Worm (Caenorhabditis elegans) whole organism, L1 larva: ENCODE data around the gene abcf-1.

Experiments used
- C04F5.9 ChIP-seq: sonication (generic microtip); optimal IDR thresholded peaks from 2 replicates; lab custom pipeline; 2016; ENCODE audit warnings: missing genetic modification characterization, missing compliant biosample characterization
- C16A3.4 ChIP-seq: fragments of 150-350 bp; optimal IDR thresholded peaks from 2 replicates; lab custom pipeline; 2014; ENCODE audit warnings: missing biosample characterization, missing genetic modification characterization
- Y116A8C.19 ChIP-seq: sonication (generic microtip); optimal IDR thresholded peaks from 2 replicates; lab custom pipeline; 2016; ENCODE audit warnings: missing compliant biosample characterization, missing genetic modification characterization, borderline replicate concordance
- alr-1 ChIP-seq: fragments of 200-800 bp; sonication (Bioruptor generic); optimal IDR thresholded peaks from 2 replicates; lab custom pipeline; 2018; ENCODE audit warnings: borderline replicate concordance, mild to moderate bottlenecking, missing genetic modification characterization, missing compliant biosample characterization
- aly-2 ChIP-seq: fragments of 150-350 bp; optimal IDR thresholded peaks from 2 replicates; lab custom pipeline; 2014; ENCODE audit warnings: missing biosample characterization, missing genetic modification characterization
- ama-1 ChIP-seq: fragments of 150-350 bp; optimal IDR thresholded peaks from 2 replicates; lab custom pipeline; 2014
- ceh-82 ChIP-seq, 3 experiments: fragments of 150-350 bp in 1 of 3; sonication (generic microtip) in 2 of 3; optimal IDR thresholded peaks; 2 replicates each; lab custom pipeline; 2014 to 2017; ENCODE audit warnings: missing biosample characterization in 3 of 3, missing genetic modification characterization in 3 of 3
- ceh-88 ChIP-seq: fragments of 200-800 bp; sonication (Bioruptor generic); IDR thresholded peaks from 2 replicates; pipeline ENCODE4 v1.3.6; 2022; ENCODE audit warnings: missing genetic modification characterization, missing compliant biosample characterization
- ceh-90 ChIP-seq: sonication (generic microtip); optimal IDR thresholded peaks from 2 replicates; lab custom pipeline; 2016; ENCODE audit warnings: missing genetic modification characterization, missing compliant biosample characterization
- dsc-1 ChIP-seq: sonication (generic microtip); optimal IDR thresholded peaks from 2 replicates; lab custom pipeline; 2016; ENCODE audit warnings: mild to moderate bottlenecking, missing genetic modification characterization, missing compliant biosample characterization
- efl-1 ChIP-seq, 4 experiments: fragments of 150-350 bp; optimal IDR thresholded peaks in 3 of 4; peaks in 1 of 4; 1 replicate in 1 of 4; 2 replicates in 3 of 4; lab custom pipeline; 2014; ENCODE audit warnings: missing biosample characterization in 2 of 4, missing genetic modification characterization in 2 of 4, missing genetic modification reagents in 2 of 4
- egl-13 ChIP-seq: sonication (generic microtip); optimal IDR thresholded peaks from 2 replicates; lab custom pipeline; 2016; ENCODE audit warnings: missing genotype, missing genetic modification reagents, missing genetic modification characterization, missing compliant biosample characterization
- elt-2 ChIP-seq: sonication (generic microtip); optimal IDR thresholded peaks from 2 replicates; lab custom pipeline; 2016; ENCODE audit warnings: missing genetic modification characterization, mild to moderate bottlenecking, inconsistent platforms, missing compliant biosample characterization, missing genetic modification reagents
- fkh-4 ChIP-seq: sonication (generic microtip); optimal IDR thresholded peaks from 2 replicates; lab custom pipeline; 2016; ENCODE audit warnings: missing compliant biosample characterization, missing genetic modification characterization, borderline replicate concordance
- fkh-8 ChIP-seq: sonication (generic microtip); optimal IDR thresholded peaks from 2 replicates; lab custom pipeline; 2016; ENCODE audit warnings: mild to moderate bottlenecking, missing genetic modification characterization, missing compliant biosample characterization
- jun-1 ChIP-seq: fragments of 150-350 bp; optimal IDR thresholded peaks from 2 replicates; lab custom pipeline; 2014; ENCODE audit warnings: missing biosample characterization, missing genetic modification reagents, missing genetic modification characterization
- lin-14 ChIP-seq: fragments of 200-800 bp; sonication (Bioruptor generic); optimal IDR thresholded peaks from 2 replicates; lab custom pipeline; 2018; ENCODE audit warnings: mild to moderate bottlenecking, missing genetic modification characterization, moderate library complexity, missing compliant biosample characterization
- lin-35 ChIP-seq, 2 experiments: fragments of 150-350 bp; optimal IDR thresholded peaks; 2 replicates each; lab custom pipeline; 2014; ENCODE audit warnings: missing biosample characterization in 2 of 2, missing genetic modification characterization in 2 of 2, missing genetic modification reagents in 2 of 2
- lin-39 ChIP-seq: fragments of 150-350 bp; optimal IDR thresholded peaks from 2 replicates; lab custom pipeline; 2014; ENCODE audit warnings: missing biosample characterization, missing genetic modification reagents, missing genetic modification characterization
- lir-3 ChIP-seq: sonication (generic microtip); optimal IDR thresholded peaks from 2 replicates; lab custom pipeline; 2016; ENCODE audit warnings: mild to moderate bottlenecking, missing genetic modification characterization, moderate library complexity, missing compliant biosample characterization; ENCODE audit not compliant: poor library complexity
- lsy-2 ChIP-seq, 2 experiments: fragments of 150-350 bp; optimal IDR thresholded peaks; 2 replicates each; lab custom pipeline; 2014; ENCODE audit warnings: missing biosample characterization in 2 of 2, missing genetic modification characterization in 2 of 2
- mep-1 ChIP-seq: fragments of 150-350 bp; optimal IDR thresholded peaks from 2 replicates; lab custom pipeline; 2014; ENCODE audit warnings: missing biosample characterization, missing genetic modification characterization
- nhr-11 ChIP-seq: fragments of 150-350 bp; optimal IDR thresholded peaks from 2 replicates; lab custom pipeline; 2014; ENCODE audit warnings: missing biosample characterization, missing genetic modification characterization
- nhr-12 ChIP-seq: sonication (generic microtip); optimal IDR thresholded peaks from 2 replicates; lab custom pipeline; 2017; ENCODE audit warnings: missing biosample characterization, missing genetic modification characterization
- nhr-19 ChIP-seq: fragments of 200-800 bp; sonication (Bioruptor generic); conservative IDR thresholded peaks from 2 replicates; pipeline ENCODE4 v1.3.6; 2022; ENCODE audit warnings: missing genetic modification characterization, missing compliant biosample characterization
- nhr-20 ChIP-seq: sonication (generic microtip); optimal IDR thresholded peaks from 2 replicates; lab custom pipeline; 2016; ENCODE audit warnings: mild to moderate bottlenecking, missing genetic modification characterization, missing compliant biosample characterization
- nhr-76 ChIP-seq: sonication (generic microtip); optimal IDR thresholded peaks from 2 replicates; lab custom pipeline; 2017; ENCODE audit warnings: missing biosample characterization, missing genetic modification characterization
- nhr-84 ChIP-seq: sonication (generic microtip); optimal IDR thresholded peaks from 2 replicates; lab custom pipeline; 2017; ENCODE audit warnings: missing biosample characterization, missing genetic modification characterization
- nhr-85 ChIP-seq: sonication (generic microtip); peaks from one replicate; lab custom pipeline; 2016; ENCODE audit warnings: missing genetic modification characterization, inconsistent platforms, missing compliant biosample characterization
- pqm-1 ChIP-seq: sonication (generic microtip); optimal IDR thresholded peaks from 3 replicates; lab custom pipeline; 2017; ENCODE audit warnings: missing biosample characterization, missing genetic modification characterization
- skn-1 ChIP-seq: fragments of 150-350 bp; optimal IDR thresholded peaks from 2 replicates; lab custom pipeline; 2014; ENCODE audit warnings: missing biosample characterization, missing genetic modification characterization
- swsn-7 ChIP-seq: sonication (generic microtip); optimal IDR thresholded peaks from 2 replicates; lab custom pipeline; 2016; ENCODE audit warnings: missing genetic modification characterization, missing compliant biosample characterization
- tlp-1 ChIP-seq: fragments of 150-350 bp; optimal IDR thresholded peaks from 2 replicates; lab custom pipeline; 2014; ENCODE audit warnings: missing biosample characterization, missing genetic modification characterization
- unc-130 ChIP-seq: fragments of 150-350 bp; optimal IDR thresholded peaks from 2 replicates; lab custom pipeline; 2017; ENCODE audit warnings: missing biosample characterization, missing genetic modification characterization, inconsistent platforms
- vab-15 ChIP-seq: sonication (generic microtip); optimal IDR thresholded peaks from 2 replicates; lab custom pipeline; 2017; ENCODE audit warnings: missing genotype, mild to moderate bottlenecking, missing genetic modification characterization, missing compliant biosample characterization
- zag-1 ChIP-seq: fragments of 150-350 bp; optimal IDR thresholded peaks from 2 replicates; lab custom pipeline; 2014; ENCODE audit warnings: missing biosample characterization, missing genetic modification characterization
- ztf-11 ChIP-seq, 2 experiments: sonication (generic microtip); optimal IDR thresholded peaks; 2 replicates each; lab custom pipeline; 2016 to 2017; ENCODE audit warnings: missing genetic modification characterization in 2 of 2, missing biosample characterization in 1 of 2, missing compliant biosample characterization in 1 of 2

The abcf-1 gene

DNA sequence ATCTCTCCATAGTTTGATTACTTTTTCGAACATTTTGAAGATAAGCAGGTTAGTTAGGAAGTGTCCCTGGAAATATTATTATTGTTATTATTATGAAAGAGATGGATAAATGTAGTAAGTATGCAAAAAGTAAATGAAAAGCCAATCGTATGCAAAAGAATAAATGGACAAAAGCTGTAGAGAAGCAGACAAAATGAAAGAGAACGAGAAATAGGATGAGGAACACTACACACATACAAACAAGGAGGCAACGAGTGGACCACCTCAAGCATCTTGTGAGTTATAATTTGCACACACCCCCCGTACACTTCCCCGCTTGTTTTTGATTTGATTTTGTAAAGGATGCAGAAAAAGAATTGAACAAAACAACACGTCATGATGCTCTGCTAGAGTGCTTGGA is 48.0 kb upstream of the abcf-1 start, which contains the start of gene ZC443.2:
ZC443.2 (minus strand) TSS at position 67 of the 400 bp plus-strand sequence.
- TF ChIP-seq egl-13 (tag; lab: Kevin White, UChicago), result no peak

DNA sequence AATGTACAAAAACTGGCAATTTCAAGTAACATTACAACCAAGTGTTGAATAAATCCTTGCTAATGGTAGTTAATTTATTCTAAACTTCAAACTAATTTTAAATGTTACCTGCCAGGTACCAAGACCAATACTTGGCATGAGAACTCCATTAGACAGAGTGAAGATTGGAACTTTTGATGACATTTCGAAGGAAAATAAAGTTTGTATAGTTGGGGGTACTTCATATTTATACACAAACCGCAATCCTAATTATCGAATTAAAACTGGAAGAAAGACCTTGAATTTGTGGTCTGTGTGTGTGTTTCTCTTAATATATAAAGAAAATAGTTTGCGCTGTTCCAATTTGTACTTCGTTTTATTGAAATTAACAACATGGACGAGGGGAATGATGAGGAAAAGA is 46.7 kb upstream of the abcf-1 start, which contains the start of gene ZC443.1:
ZC443.1 (minus strand) TSS at position 205 of the 400 bp plus-strand sequence.
- peak; percentile 65 for TF ChIP-seq nhr-85 (tag; lab: Kevin White, UChicago)
- TF ChIP-seq efl-1 (optimal IDR thresholded peaks at IDR 0.05; lab: Kevin White, UChicago), result no peak
- peak in 1 of 2 experiments; percentile 54 for TF ChIP-seq efl-1 (GFP tag; optimal IDR thresholded peaks at IDR 0.05 in 1 of 2; lab: Kevin White, UChicago)
- TF ChIP-seq jun-1 (tag; lab: Kevin White, UChicago), result no peak

DNA sequence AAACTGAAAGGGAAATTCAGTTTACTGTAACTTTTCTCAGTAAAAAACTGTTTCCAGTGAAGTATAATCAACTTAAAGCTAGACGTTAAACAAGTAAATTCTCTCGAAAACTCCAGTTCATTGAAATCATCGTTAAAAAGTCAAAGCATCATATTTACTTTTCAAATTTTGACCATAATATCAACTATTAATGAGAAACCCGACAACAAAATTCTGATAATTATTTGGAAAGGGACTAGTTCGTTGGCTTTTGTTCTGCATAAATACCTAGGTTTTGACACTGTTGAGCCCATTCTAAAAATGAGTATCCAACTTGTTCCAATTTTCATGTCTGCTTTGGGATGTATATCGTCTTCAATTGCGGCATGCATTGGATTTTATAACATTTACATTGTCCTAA is 43.0 kb upstream of the abcf-1 start, which contains the start of gene ZC443.7:
ZC443.7 (plus strand) TSS at position 301 of the 400 bp plus-strand sequence.
- TF ChIP-seq ceh-82 (tag; optimal IDR thresholded peaks at IDR 0.05; lab: Kevin White, UChicago), result no peak
- TF ChIP-seq nhr-12 (tag; lab: Kevin White, UChicago), result no peak
- TF ChIP-seq mep-1 (tag; lab: Kevin White, UChicago), result no peak
- TF ChIP-seq nhr-85 (tag; lab: Kevin White, UChicago), result no peak

DNA sequence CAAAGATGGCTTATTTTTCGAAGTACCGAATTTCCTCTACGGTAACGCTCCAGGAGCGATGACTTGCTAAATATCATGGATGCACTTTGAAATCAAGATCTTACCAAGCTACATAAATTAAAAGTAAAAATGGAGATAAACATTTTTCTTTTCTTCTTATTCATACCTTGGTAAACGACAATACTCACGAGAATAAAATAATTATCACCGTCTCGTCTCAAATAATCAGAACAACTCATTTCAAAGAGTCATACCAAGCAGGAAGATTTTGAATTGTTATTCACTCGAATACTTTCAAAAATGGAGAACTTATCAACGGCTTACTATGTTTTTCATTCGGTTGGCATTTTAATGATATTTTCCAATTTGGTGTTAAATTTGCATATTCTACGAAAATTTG is 40.1 kb upstream of the abcf-1 start, which contains the start of gene srbc-45:
srbc-45 (plus strand) TSS at position 301 of the 400 bp plus-strand sequence.
- no peak for TF ChIP-seq ceh-90 (tag; lab: Kevin White, UChicago)
- TF ChIP-seq Y116A8C.19 (tag; lab: Kevin White, UChicago), result no peak
- no peak for TF ChIP-seq nhr-19 (GFP tag; lab: Robert Waterston, UW)
- no peak for TF ChIP-seq fkh-4
- TF ChIP-seq jun-1 (tag; lab: Kevin White, UChicago), result no peak
- TF ChIP-seq fkh-8 (tag; lab: Kevin White, UChicago), result no peak
- no peak for TF ChIP-seq skn-1
- TF ChIP-seq alr-1 (tag; lab: Kevin White, UChicago), result no peak
- no peak for TF ChIP-seq efl-1 (optimal IDR thresholded peaks at IDR 0.05; lab: Kevin White, UChicago)
- no peak for TF ChIP-seq efl-1 (GFP tag; optimal IDR thresholded peaks at IDR 0.05 in 1 of 2; lab: Kevin White, UChicago)
- no peak for TF ChIP-seq vab-15 (tag; lab: Kevin White, UChicago)
- TF ChIP-seq lin-35 (GFP tag; optimal IDR thresholded peaks at IDR 0.05; lab: Kevin White, UChicago), result no peak
- TF ChIP-seq ama-1 (lab: Kevin White, UChicago), result no peak
- no peak for TF ChIP-seq dsc-1 (tag; lab: Kevin White, UChicago)
- TF ChIP-seq nhr-11, result no peak
- TF ChIP-seq nhr-84, result no peak
- TF ChIP-seq tlp-1 (tag; lab: Kevin White, UChicago), result no peak

DNA sequence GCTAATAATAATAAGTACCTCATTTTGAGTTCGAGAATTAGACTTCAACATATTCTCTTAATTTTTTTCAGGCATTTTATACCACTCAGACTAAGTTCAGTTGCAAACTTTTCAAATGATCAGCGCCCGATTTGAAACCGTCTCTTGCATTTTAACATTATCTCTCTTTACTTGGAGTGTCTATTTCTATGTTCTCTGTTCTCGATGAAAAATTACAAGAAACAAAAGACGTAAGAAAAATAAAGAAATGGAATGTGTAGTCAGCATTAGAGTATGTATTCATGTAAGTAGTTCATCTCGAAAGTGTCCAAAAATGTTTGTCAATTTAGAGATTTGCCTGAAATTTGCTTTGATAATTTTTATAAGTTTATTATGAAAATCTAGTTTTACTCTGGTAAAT is 37.0 kb upstream of the abcf-1 start, which contains the start of gene ugt-3:
ugt-3 (minus strand) TSS at position 101 of the 400 bp plus-strand sequence.
- TF ChIP-seq ceh-88 (no peak), ztf-11 (tag; optimal IDR thresholded peaks at IDR 0.05; lab: Kevin White, UChicago) (no peak), lir-3 (tag; lab: Kevin White, UChicago) (no peak)
- TF ChIP-seq, all 84 proteins: peak for 0

DNA sequence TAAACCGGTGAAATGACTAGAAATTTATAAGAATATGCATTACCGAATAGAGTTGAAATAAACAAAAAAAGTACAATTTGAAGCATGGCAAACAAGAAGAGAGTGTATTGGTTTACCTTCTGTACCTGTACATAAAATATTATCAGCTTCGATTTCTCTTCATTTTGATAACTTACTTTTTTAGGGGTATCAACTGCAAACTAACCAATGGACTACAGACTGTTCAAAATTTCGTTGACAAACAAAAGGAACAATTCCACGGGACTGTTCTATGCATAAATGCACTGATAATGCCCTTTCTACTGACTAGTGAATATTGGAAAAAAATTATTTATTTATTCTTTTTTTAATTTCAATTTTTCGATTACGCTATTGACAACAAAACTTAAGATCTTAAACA is 34.8 kb upstream of the abcf-1 start, which contains the start of gene ugt-6:
ugt-6 (minus strand) TSS at position 233 of the 400 bp plus-strand sequence.
- TF ChIP-seq C04F5.9 (tag; lab: Kevin White, UChicago) (no peak), fkh-4 (no peak), lin-39 (tag; lab: Kevin White, UChicago) (no peak), zag-1 (tag; lab: Kevin White, UChicago) (no peak), lir-3 (tag; lab: Kevin White, UChicago) (no peak), lin-14 (GFP tag; lab: Kevin White, UChicago) (no peak), nhr-20 (no peak), C16A3.4 (tag; lab: Kevin White, UChicago) (no peak), nhr-85 (tag; lab: Kevin White, UChicago) (no peak), swsn-7 (tag; lab: Kevin White, UChicago) (no peak), ama-1 (lab: Kevin White, UChicago) (no peak), unc-130 (tag; lab: Kevin White, UChicago) (no peak), lsy-2 (tag; optimal IDR thresholded peaks at IDR 0.05; lab: Kevin White, UChicago) (no peak), nhr-12 (tag; lab: Kevin White, UChicago) (no peak), pqm-1 (tag; lab: Kevin White, UChicago) (no peak), lin-35 (GFP tag; optimal IDR thresholded peaks at IDR 0.05; lab: Kevin White, UChicago) (no peak), ceh-90 (tag; lab: Kevin White, UChicago) (no peak), aly-2 (tag; lab: Kevin White, UChicago) (no peak), elt-2 (tag; lab: Kevin White, UChicago) (no peak), nhr-76 (tag; lab: Kevin White, UChicago) (no peak)
